Worm (Caenorhabditis elegans) whole organism, L4 larva: ENCODE measurements around the gene epg-7.
"Not testable (repeated sequence)": the region's sequence is repeated elsewhere in the genome, so short reads cannot be mapped to it uniquely, and the experiment has no call there.

Source experiments
- arid-1 ChIP-seq: fragments of 200-800 bp; sonication (Bioruptor generic); conservative IDR thresholded peaks from 2 replicates; pipeline ENCODE4 v1.3.6; 2022; ENCODE audit warnings: missing genetic modification reagents, missing genetic modification characterization, missing compliant biosample characterization
- ceh-44 ChIP-seq: fragments of 200-800 bp; sonication (Bioruptor generic); IDR thresholded peaks from 2 replicates; pipeline ENCODE4 v1.3.6; 2022; ENCODE audit warnings: missing genetic modification reagents, missing genetic modification characterization, missing compliant biosample characterization
- daf-12 ChIP-seq: fragments of 150-350 bp; optimal IDR thresholded peaks from 2 replicates; lab custom pipeline; 2014; ENCODE audit warnings: missing biosample characterization, missing genetic modification reagents, missing genetic modification characterization
- dpl-1 ChIP-seq: fragments of 150-350 bp; optimal IDR thresholded peaks from 2 replicates; lab custom pipeline; 2014; ENCODE audit warnings: missing biosample characterization, missing genetic modification reagents, missing genetic modification characterization
- dve-1 ChIP-seq: sonication (generic microtip); optimal IDR thresholded peaks from 2 replicates; lab custom pipeline; 2017; ENCODE audit warnings: antibody characterized with exemption, mild to moderate bottlenecking, missing genetic modification characterization, missing compliant biosample characterization; ENCODE audit not compliant: insufficient read depth
- fkh-10 ChIP-seq: fragments of 150-350 bp; optimal IDR thresholded peaks from 2 replicates; lab custom pipeline; 2014; ENCODE audit warnings: missing biosample characterization, missing genetic modification reagents, missing genetic modification characterization
- lin-13 ChIP-seq: fragments of 150-350 bp; optimal IDR thresholded peaks from 2 replicates; lab custom pipeline; 2014; ENCODE audit warnings: missing biosample characterization, missing genetic modification reagents, missing genetic modification characterization
- nhr-102 ChIP-seq: sonication (generic microtip); optimal IDR thresholded peaks from 2 replicates; lab custom pipeline; 2016; ENCODE audit warnings: mild to moderate bottlenecking, missing genetic modification characterization, moderate library complexity, missing compliant biosample characterization
- nhr-11 ChIP-seq: fragments of 150-350 bp; optimal IDR thresholded peaks from 2 replicates; lab custom pipeline; 2014; ENCODE audit warnings: missing biosample characterization, missing genetic modification characterization
- nhr-111 ChIP-seq: fragments of 200-800 bp; sonication (Bioruptor generic); optimal IDR thresholded peaks from 2 replicates; lab custom pipeline; 2018; ENCODE audit warnings: mild to moderate bottlenecking, missing genetic modification characterization, missing compliant biosample characterization
- nhr-237 ChIP-seq: sonication (generic microtip); optimal IDR thresholded peaks from 2 replicates; lab custom pipeline; 2017; ENCODE audit warnings: missing biosample characterization, missing genetic modification characterization
- pqm-1 ChIP-seq: sonication (generic microtip); optimal IDR thresholded peaks from 2 replicates; lab custom pipeline; 2017; ENCODE audit warnings: missing biosample characterization, missing genetic modification characterization

DNA sequence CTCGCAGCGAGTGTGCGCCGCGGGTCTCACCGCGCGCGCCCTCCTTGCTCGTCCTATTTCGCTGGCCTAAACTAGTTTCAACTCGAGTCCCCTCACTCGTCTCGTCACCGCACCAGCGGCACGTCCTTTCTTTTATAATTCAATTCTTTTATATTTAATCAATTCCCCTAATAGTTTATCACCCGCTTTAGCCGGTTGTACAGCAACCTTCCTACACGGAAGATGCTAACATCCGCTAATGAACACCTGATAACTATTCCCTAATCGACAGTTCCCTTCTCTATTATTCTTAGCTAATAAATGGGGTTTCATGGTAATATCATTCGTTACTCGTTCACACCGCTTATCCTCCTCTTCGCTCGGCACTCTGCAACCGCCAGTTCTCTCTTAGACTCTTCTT lies 30.8 kb downstream of the epg-7 start, which contains the start of gene C56G3.2:
- TF ChIP-seq nhr-237; nhr-102 (tag; lab: Kevin White, UChicago); lin-13 (GFP tag; lab: Kevin White, UChicago); nhr-11; nhr-111 (GFP tag; lab: Kevin White, UChicago); daf-12 (tag; lab: Kevin White, UChicago); dve-1 (tag; lab: Kevin White, UChicago); pqm-1 (tag; lab: Kevin White, UChicago); dpl-1 (GFP tag; lab: Kevin White, UChicago); ceh-44 (GFP tag; lab: Robert Waterston, UW); arid-1 (GFP tag; lab: Robert Waterston, UW); fkh-10: not testable (repeated sequence)
